Fruit fly (Drosophila melanogaster) whole organism, prepupa: ENCODE data around the gene CG18754.
A peak's percentile ranks its signal among the peaks of the same experiment; 100 is the strongest.

Source experiments
- CG10669 ChIP-seq: fragments of 200-800 bp; sonication (Bioruptor generic); optimal IDR thresholded peaks from 3 replicates; lab custom pipeline; 2018; ENCODE audit warnings: missing biosample characterization, mild to moderate bottlenecking, missing genetic modification characterization, moderate library complexity
- CG11294 ChIP-seq: fragments of 200-800 bp; sonication (Bioruptor generic); IDR thresholded peaks from 2 replicates; pipeline ENCODE4 v1.3.6; 2022; ENCODE audit warnings: missing biosample characterization, missing genetic modification characterization
- CG11762 ChIP-seq: fragments of 200-800 bp; sonication (Bioruptor generic); optimal IDR thresholded peaks from 3 replicates; lab custom pipeline; 2016; ENCODE audit warnings: missing biosample characterization, missing genetic modification characterization; ENCODE audit not compliant: insufficient read depth
- CG11902 ChIP-seq: fragments of 200-800 bp; sonication (Bioruptor generic); optimal IDR thresholded peaks from 3 replicates; lab custom pipeline; 2016; ENCODE audit warnings: missing biosample characterization, missing genetic modification characterization
- CG15336 ChIP-seq: fragments of 200-800 bp; sonication (Bioruptor generic); IDR thresholded peaks from 2 replicates; pipeline ENCODE4 v1.3.6; 2022; ENCODE audit warnings: missing biosample characterization, missing genetic modification characterization
- CG1621 ChIP-seq: fragments of 200-800 bp; sonication (Bioruptor generic); optimal IDR thresholded peaks from 3 replicates; lab custom pipeline; 2018; ENCODE audit warnings: missing biosample characterization, mild to moderate bottlenecking, missing genetic modification characterization
- CG32006 ChIP-seq: fragments of 200-800 bp; sonication (Bioruptor generic); optimal IDR thresholded peaks from 3 replicates; lab custom pipeline; 2017; ENCODE audit warnings: missing biosample characterization, mild to moderate bottlenecking, missing genetic modification characterization
- CG34406 ChIP-seq: fragments of 200-800 bp; sonication (Bioruptor generic); optimal IDR thresholded peaks from 3 replicates; lab custom pipeline; 2016; ENCODE audit warnings: missing biosample characterization, missing genetic modification characterization
- CG3919 ChIP-seq: fragments of 200-800 bp; sonication (Bioruptor generic); optimal IDR thresholded peaks from 3 replicates; lab custom pipeline; 2016; ENCODE audit warnings: missing biosample characterization, missing genetic modification characterization
- CG4318 ChIP-seq: fragments of 200-800 bp; sonication (Bioruptor generic); optimal IDR thresholded peaks from 3 replicates; lab custom pipeline; 2017; ENCODE audit warnings: missing biosample characterization, mild to moderate bottlenecking, missing genetic modification characterization
- CG6163 ChIP-seq: fragments of 200-800 bp; sonication (Bioruptor generic); IDR thresholded peaks from 3 replicates; pipeline ENCODE4 v1.3.6; 2022; ENCODE audit warnings: missing biosample characterization, missing genetic modification characterization
- CG6792 ChIP-seq: fragments of 200-800 bp; sonication (Bioruptor generic); optimal IDR thresholded peaks from 3 replicates; lab custom pipeline; 2016; ENCODE audit warnings: missing biosample characterization, missing genetic modification characterization
- CG6808 ChIP-seq: fragments of 200-800 bp; sonication (Bioruptor generic); optimal IDR thresholded peaks from 3 replicates; lab custom pipeline; 2017; ENCODE audit warnings: missing biosample characterization, missing genetic modification characterization, mild to moderate bottlenecking, moderate library complexity, missing genetic modification reagents
- CG6854 ChIP-seq: fragments of 200-800 bp; sonication (Bioruptor generic); optimal IDR thresholded peaks from 2 replicates; lab custom pipeline; 2017; ENCODE audit warnings: missing biosample characterization, mild to moderate bottlenecking, missing genetic modification characterization
- CG8119 ChIP-seq: fragments of 200-800 bp; sonication (Bioruptor generic); IDR thresholded peaks from 3 replicates; pipeline ENCODE4 v1.3.6; 2022; ENCODE audit warnings: missing biosample characterization, missing genetic modification characterization
- CG8319 ChIP-seq: fragments of 200-800 bp; sonication (Bioruptor generic); optimal IDR thresholded peaks from 3 replicates; lab custom pipeline; 2016; ENCODE audit warnings: missing biosample characterization, missing genetic modification characterization
- CG8632 ChIP-seq: fragments of 200-800 bp; sonication (Bioruptor generic); optimal IDR thresholded peaks from 3 replicates; lab custom pipeline; 2016; ENCODE audit warnings: missing biosample characterization, missing genetic modification characterization
- CG9139 ChIP-seq: fragments of 200-800 bp; sonication (Bioruptor generic); optimal IDR thresholded peaks from 3 replicates; lab custom pipeline; 2017; ENCODE audit warnings: missing biosample characterization, mild to moderate bottlenecking, missing genetic modification characterization
- Eip78C ChIP-seq: fragments of 200-800 bp; sonication (Bioruptor generic); peaks from one replicate; lab custom pipeline; 2016; ENCODE audit warnings: missing biosample characterization, missing genetic modification characterization
- Eip93F ChIP-seq: fragments of 200-800 bp; sonication (Bioruptor generic); optimal IDR thresholded peaks from 2 replicates; lab custom pipeline; 2016; ENCODE audit warnings: missing biosample characterization, mild to moderate bottlenecking, missing genetic modification characterization
- Ets21C ChIP-seq: fragments of 200-800 bp; sonication (Bioruptor generic); optimal IDR thresholded peaks from 3 replicates; lab custom pipeline; 2016; ENCODE audit warnings: missing biosample characterization, missing genetic modification characterization
- Ets96B ChIP-seq: fragments of 200-800 bp; optimal IDR thresholded peaks from 2 replicates; lab custom pipeline; 2019; ENCODE audit warnings: missing biosample characterization, mild to moderate bottlenecking, missing genetic modification characterization, moderate library complexity
- Gug ChIP-seq: fragments of 200-800 bp; sonication (Bioruptor generic); IDR thresholded peaks from 2 replicates; pipeline ENCODE4 v1.3.6; 2022; ENCODE audit warnings: missing biosample characterization, missing genetic modification characterization
- Hr39 ChIP-seq: fragments of 200-800 bp; sonication (Bioruptor generic); optimal IDR thresholded peaks from 2 replicates; lab custom pipeline; 2016; ENCODE audit warnings: missing biosample characterization, missing genetic modification characterization
- Hr4 ChIP-seq: fragments of 200-800 bp; sonication (Bioruptor generic); optimal IDR thresholded peaks from 3 replicates; lab custom pipeline; 2016; ENCODE audit warnings: missing biosample characterization, missing genetic modification characterization
- Lpt ChIP-seq: fragments of 200-800 bp; sonication (Bioruptor generic); optimal IDR thresholded peaks from 3 replicates; lab custom pipeline; 2016; ENCODE audit warnings: missing biosample characterization, missing genetic modification characterization
- OdsH ChIP-seq: fragments of 200-800 bp; sonication (Bioruptor generic); optimal IDR thresholded peaks from 3 replicates; lab custom pipeline; 2016; ENCODE audit warnings: missing biosample characterization, missing genetic modification characterization
- Smox ChIP-seq: fragments of 200-800 bp; sonication (Bioruptor generic); optimal IDR thresholded peaks from 3 replicates; lab custom pipeline; 2016; ENCODE audit warnings: missing biosample characterization, missing genetic modification characterization
- Sox102F ChIP-seq: fragments of 200-800 bp; sonication (Bioruptor generic); optimal IDR thresholded peaks from 2 replicates; lab custom pipeline; 2016; ENCODE audit warnings: missing biosample characterization, mild to moderate bottlenecking, missing genetic modification characterization
- Sox14 ChIP-seq: fragments of 200-800 bp; sonication (Bioruptor generic); optimal IDR thresholded peaks from 3 replicates; lab custom pipeline; 2016; ENCODE audit warnings: missing biosample characterization, missing genetic modification characterization
- Sox15 ChIP-seq: fragments of 200-800 bp; sonication (Bioruptor generic); optimal IDR thresholded peaks from 3 replicates; lab custom pipeline; 2016; ENCODE audit warnings: missing biosample characterization, missing genetic modification characterization
- achi ChIP-seq: fragments of 200-800 bp; sonication (Bioruptor generic); optimal IDR thresholded peaks from 3 replicates; lab custom pipeline; 2016; ENCODE audit warnings: missing biosample characterization, missing genetic modification characterization
- acj6 ChIP-seq: fragments of 200-800 bp; sonication (Bioruptor generic); optimal IDR thresholded peaks from 3 replicates; lab custom pipeline; 2016; ENCODE audit warnings: missing biosample characterization, missing genetic modification characterization
- cyc ChIP-seq: fragments of 200-800 bp; sonication (Bioruptor generic); optimal IDR thresholded peaks from 3 replicates; lab custom pipeline; 2016; ENCODE audit warnings: missing biosample characterization, missing genetic modification characterization
- dsx ChIP-seq: fragments of 200-800 bp; optimal IDR thresholded peaks from 3 replicates; lab custom pipeline; 2019; ENCODE audit warnings: missing biosample characterization, mild to moderate bottlenecking, missing genetic modification characterization, moderate library complexity; ENCODE audit not compliant: poor library complexity, severe bottlenecking
- eg ChIP-seq: fragments of 200-800 bp; sonication (Bioruptor generic); IDR thresholded peaks from 3 replicates; pipeline ENCODE4 v1.3.6; 2022; ENCODE audit warnings: missing biosample characterization, missing genetic modification characterization
- esn ChIP-seq: fragments of 200-800 bp; sonication (Bioruptor generic); optimal IDR thresholded peaks from 2 replicates; lab custom pipeline; 2016; ENCODE audit warnings: missing biosample characterization, mild to moderate bottlenecking, missing genetic modification characterization, moderate library complexity
- fd59A ChIP-seq: fragments of 200-800 bp; sonication (Bioruptor generic); optimal IDR thresholded peaks from 2 replicates; lab custom pipeline; 2017; ENCODE audit warnings: missing biosample characterization, mild to moderate bottlenecking, missing genetic modification characterization, missing genetic modification reagents
- fd85E ChIP-seq: fragments of 200-800 bp; sonication (Bioruptor generic); optimal IDR thresholded peaks from 3 replicates; lab custom pipeline; 2016; ENCODE audit warnings: missing biosample characterization, missing genetic modification characterization
- fkh ChIP-seq: fragments of 200-800 bp; sonication (Bioruptor generic); optimal IDR thresholded peaks from 3 replicates; lab custom pipeline; 2017; ENCODE audit warnings: missing biosample characterization, mild to moderate bottlenecking, missing genetic modification characterization, moderate library complexity
- lz ChIP-seq: fragments of 200-800 bp; sonication (Bioruptor generic); optimal IDR thresholded peaks from 3 replicates; lab custom pipeline; 2016; ENCODE audit warnings: missing biosample characterization, missing genetic modification characterization
- pdm3 ChIP-seq: fragments of 200-800 bp; sonication (Bioruptor generic); optimal IDR thresholded peaks from 3 replicates; lab custom pipeline; 2016; ENCODE audit warnings: missing biosample characterization, missing genetic modification characterization
- salr ChIP-seq, 2 experiments: fragments of 200-800 bp; sonication (Bioruptor generic); optimal IDR thresholded peaks; 3 replicates each; lab custom pipeline; 2016 to 2018; ENCODE audit warnings: missing biosample characterization in 2 of 2, missing genetic modification characterization in 2 of 2, mild to moderate bottlenecking in 1 of 2
- spab ChIP-seq: fragments of 200-800 bp; sonication (Bioruptor generic); optimal IDR thresholded peaks from 2 replicates; lab custom pipeline; 2017; ENCODE audit warnings: missing biosample characterization, mild to moderate bottlenecking, missing genetic modification characterization, missing genetic modification reagents
- ss ChIP-seq, 2 experiments: fragments of 200-800 bp; sonication (Bioruptor generic); optimal IDR thresholded peaks; 2 replicates in 1 of 2; 3 replicates in 1 of 2; lab custom pipeline; 2017 to 2018; ENCODE audit warnings: mild to moderate bottlenecking in 2 of 2, missing biosample characterization in 2 of 2, missing genetic modification characterization in 2 of 2, moderate library complexity in 1 of 2
- svp ChIP-seq: fragments of 200-800 bp; sonication (Bioruptor generic); peaks from one replicate; lab custom pipeline; 2016; ENCODE audit warnings: missing biosample characterization, missing genetic modification characterization

CG18754 gene

dm6 chr3R:23733771-23734170 lies 49.9 kb downstream of the CG18754 start:
- TF ChIP-seq salr (GFP tag; optimal IDR thresholded peaks at IDR 0.05; lab: Kevin White, UChicago) = no peak
- TF ChIP-seq CG34406 = no peak
- no peak for TF ChIP-seq CG8119 (GFP tag; lab: Robert Waterston, UW)
- TF ChIP-seq lz (GFP tag; lab: Kevin White, UChicago) = no peak
- TF ChIP-seq dsx = no peak
- TF ChIP-seq CG3919 = no peak
- no peak for TF ChIP-seq Lpt (GFP tag; lab: Kevin White, UChicago)
- TF ChIP-seq fkh = no peak
- TF ChIP-seq CG11294 (GFP tag; lab: Robert Waterston, UW) = no peak
- no peak for TF ChIP-seq fd85E (GFP tag; lab: Kevin White, UChicago)
- TF ChIP-seq CG10669 (GFP tag; lab: Kevin White, UChicago) = no peak
- no peak for TF ChIP-seq CG4318 (GFP tag; lab: Kevin White, UChicago)
- no peak for TF ChIP-seq CG9139 (GFP tag; lab: Kevin White, UChicago)
- TF ChIP-seq CG32006 = no peak
- TF ChIP-seq ss (GFP tag; optimal IDR thresholded peaks at IDR 0.05; lab: Kevin White, UChicago) = no peak
- no peak for TF ChIP-seq fd59A (GFP tag; lab: Kevin White, UChicago)

- TF ChIP-seq svp (GFP tag; lab: Kevin White, UChicago) (no peak), CG4318 (GFP tag; lab: Kevin White, UChicago) (peak; percentile 29), salr (GFP tag; optimal IDR thresholded peaks at IDR 0.05; lab: Kevin White, UChicago) (peak in 1 of 2 experiments; percentile 38), Eip78C (GFP tag; lab: Kevin White, UChicago) (peak; percentile 61), eg (GFP tag; lab: Robert Waterston, UW) (peak; percentile 65), CG8119 (GFP tag; lab: Robert Waterston, UW) (peak; percentile 72), Eip93F (GFP tag; lab: Kevin White, UChicago) (no peak), esn (GFP tag; lab: Kevin White, UChicago) (no peak), acj6 (GFP tag; lab: Kevin White, UChicago) (no peak), pdm3 (GFP tag; lab: Kevin White, UChicago) (peak; percentile 23), Ets96B (tag; lab: Kevin White, UChicago) (no peak), fd59A (GFP tag; lab: Kevin White, UChicago) (no peak), fd85E (GFP tag; lab: Kevin White, UChicago) (no peak), CG6163 (GFP tag; lab: Robert Waterston, UW) (0 out of 3 replicates have a peak, but pooled peaks have one; percentile 36), Sox102F (GFP tag; lab: Kevin White, UChicago) (no peak), spab (GFP tag; lab: Kevin White, UChicago) (peak; percentile 26), fkh (no peak), Hr4 (peak; percentile 69), CG8632 (GFP tag; lab: Kevin White, UChicago) (peak; percentile 19), Smox (GFP tag; lab: Kevin White, UChicago) (no peak), CG11902 (no peak), CG6854 (GFP tag; lab: Kevin White, UChicago) (no peak), Sox14 (GFP tag; lab: Kevin White, UChicago) (no peak), CG1621 (tag; lab: Kevin White, UChicago) (no peak), lz (GFP tag; lab: Kevin White, UChicago) (no peak), achi (GFP tag; lab: Kevin White, UChicago) (peak; percentile 40), dsx (peak; percentile 32), ss (GFP tag; optimal IDR thresholded peaks at IDR 0.05; lab: Kevin White, UChicago) (peak; percentile 15 to 44), Gug (GFP tag; lab: Robert Waterston, UW) (no peak), CG6792 (GFP tag; lab: Kevin White, UChicago) (peak; percentile 40), OdsH (GFP tag; lab: Kevin White, UChicago) (peak; percentile 26), Ets21C (GFP tag; lab: Kevin White, UChicago) (no peak), CG10669 (GFP tag; lab: Kevin White, UChicago) (no peak), CG9139 (GFP tag; lab: Kevin White, UChicago) (peak; percentile 28), CG6808 (peak; percentile 14), CG3919 (no peak), CG11294 (GFP tag; lab: Robert Waterston, UW) (no peak), Lpt (GFP tag; lab: Kevin White, UChicago) (peak; percentile 19), CG8319 (GFP tag; lab: Kevin White, UChicago) (no peak), CG15336 (GFP tag; lab: Robert Waterston, UW) (peak; percentile 62), cyc (GFP tag; lab: Kevin White, UChicago) (no peak), Sox15 (GFP tag; lab: Kevin White, UChicago) (no peak), Hr39 (no peak), CG11762 (GFP tag; lab: Kevin White, UChicago) (no peak)
Measured at dm6 chr3R:23734573-23735404, 50.9 kb downstream of the CG18754 start.
